Fruit fly (Drosophila melanogaster): ENCODE results near the gene CG17036.

Gene CG17036

DNA sequence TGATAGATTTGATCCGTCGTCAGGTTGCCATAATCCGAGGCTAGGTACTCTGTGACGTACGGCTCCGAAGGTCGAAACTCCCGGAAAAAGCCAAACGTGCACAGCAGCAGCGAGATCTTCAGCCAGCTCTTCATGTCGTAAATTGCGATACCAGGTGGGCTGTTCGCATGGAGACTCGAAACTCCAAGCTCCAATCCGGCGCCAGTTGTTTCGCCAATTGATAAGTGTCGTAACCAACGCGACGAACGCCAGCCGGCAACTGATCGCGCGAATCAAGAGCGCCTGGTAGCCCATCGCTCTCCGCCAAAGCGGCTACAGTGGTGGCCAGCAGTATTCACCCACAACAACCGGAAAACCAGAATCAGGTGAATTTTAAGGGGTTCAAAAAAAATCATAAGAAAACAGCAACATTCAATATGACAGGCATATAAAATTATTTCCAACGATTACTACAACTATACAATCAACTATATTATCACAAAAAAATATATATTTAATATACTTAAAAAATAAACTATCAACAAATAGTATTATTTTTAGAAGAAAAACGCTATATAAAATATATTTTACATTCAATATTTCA lies at the start of gene CG17036:
TSS of gene CG17036 (minus strand) at position 366 of the 583 bp plus-strand sequence.
- TF ChIP-seq Smox (GFP tag; optimal IDR thresholded peaks at IDR 0.05) (no peak), CG4318 (GFP tag; optimal IDR thresholded peaks at IDR 0.05) (no peak), Met (GFP tag; optimal IDR thresholded peaks at IDR 0.05) (no peak), esn (GFP tag; optimal IDR thresholded peaks at IDR 0.05) (peak; percentile 31), Blimp-1 (GFP tag; optimal IDR thresholded peaks at IDR 0.05) (no peak), CG3919 (GFP tag; optimal IDR thresholded peaks at IDR 0.05) (no peak), Eip93F (GFP tag; optimal IDR thresholded peaks at IDR 0.05) (no peak), CG8119 (GFP tag; IDR thresholded peaks at IDR 0.05) (peak; percentile 36; the same call in 1 of the 3 replicates), CG32006 (GFP tag; optimal IDR thresholded peaks at IDR 0.05) (peak; percentile 49), CG9139 (GFP tag; optimal IDR thresholded peaks at IDR 0.05) (no peak), CG11902 (GFP tag; optimal IDR thresholded peaks at IDR 0.05) (no peak), vri (GFP tag; optimal IDR thresholded peaks at IDR 0.05) (no peak), Eip78C (GFP tag) (peak; percentile 57), svp (GFP tag) (no peak), dac (GFP tag; optimal IDR thresholded peaks at IDR 0.05) (no peak), Eip75B (GFP tag; optimal IDR thresholded peaks at IDR 0.05) (no peak), CG3032 (tag; optimal IDR thresholded peaks at IDR 0.05) (no peak), spab (GFP tag; optimal IDR thresholded peaks at IDR 0.05) (no peak), Sox14 (GFP tag; optimal IDR thresholded peaks at IDR 0.05) (no peak), achi (GFP tag; optimal IDR thresholded peaks at IDR 0.05) (no peak), CG6854 (GFP tag; optimal IDR thresholded peaks at IDR 0.05) (peak; percentile 15), CG10631 (GFP tag; optimal IDR thresholded peaks at IDR 0.05) (no peak), CG10669 (GFP tag; optimal IDR thresholded peaks at IDR 0.05) (no peak), OdsH (GFP tag; optimal IDR thresholded peaks at IDR 0.05) (no peak), Sox15 (GFP tag; optimal IDR thresholded peaks at IDR 0.05) (no peak), cyc (GFP tag; optimal IDR thresholded peaks at IDR 0.05) (no peak), Ets21C (GFP tag; optimal IDR thresholded peaks at IDR 0.05) (no peak), Ets96B (tag; optimal IDR thresholded peaks at IDR 0.05) (no peak), Sox102F (GFP tag; optimal IDR thresholded peaks at IDR 0.05) (no peak), CG6808 (GFP tag; optimal IDR thresholded peaks at IDR 0.05) (no peak), eg (GFP tag; IDR thresholded peaks at IDR 0.05) (no peak; the same call in 2 of the 3 replicates), lz (GFP tag; optimal IDR thresholded peaks at IDR 0.05) (no peak), CG11294 (GFP tag; IDR thresholded peaks at IDR 0.05) (no peak), pdm3 (GFP tag; optimal IDR thresholded peaks at IDR 0.05) (no peak), CG34406 (GFP tag; optimal IDR thresholded peaks at IDR 0.05) (no peak), CG15336 (GFP tag; IDR thresholded peaks at IDR 0.05) (no peak), CG6276 (GFP tag; optimal IDR thresholded peaks at IDR 0.05) (no peak), Gug (GFP tag; IDR thresholded peaks at IDR 0.05) (no peak), CG6163 (GFP tag; IDR thresholded peaks at IDR 0.05) (peak; percentile 48; the same call in 2 of the 3 replicates), CG7368 (GFP tag; optimal IDR thresholded peaks at IDR 0.05) (no peak), Hr39 (GFP tag; optimal IDR thresholded peaks at IDR 0.05) (no peak), net (GFP tag; optimal IDR thresholded peaks at IDR 0.05) (no peak), ss (GFP tag; optimal IDR thresholded peaks at IDR 0.05) (no peak), CG1621 (tag; optimal IDR thresholded peaks at IDR 0.05) (peak; percentile 19), fd85E (GFP tag; optimal IDR thresholded peaks at IDR 0.05) (no peak), CG8632 (GFP tag; optimal IDR thresholded peaks at IDR 0.05) (peak; percentile 42), salr (GFP tag; optimal IDR thresholded peaks at IDR 0.05) (no peak), CG31627 (GFP tag; optimal IDR thresholded peaks at IDR 0.05) (no peak), acj6 (GFP tag; optimal IDR thresholded peaks at IDR 0.05) (no peak), Lpt (GFP tag; optimal IDR thresholded peaks at IDR 0.05) (no peak), fd59A (GFP tag; optimal IDR thresholded peaks at IDR 0.05) (no peak), dsx (GFP tag; optimal IDR thresholded peaks at IDR 0.05; ENCODE audit: poor library complexity, severe bottlenecking) (no peak)

Data from whole organism, prepupa.